Worm (Caenorhabditis elegans): ENCODE results near the gene pqn-62.

The pqn-62 gene

DNA sequence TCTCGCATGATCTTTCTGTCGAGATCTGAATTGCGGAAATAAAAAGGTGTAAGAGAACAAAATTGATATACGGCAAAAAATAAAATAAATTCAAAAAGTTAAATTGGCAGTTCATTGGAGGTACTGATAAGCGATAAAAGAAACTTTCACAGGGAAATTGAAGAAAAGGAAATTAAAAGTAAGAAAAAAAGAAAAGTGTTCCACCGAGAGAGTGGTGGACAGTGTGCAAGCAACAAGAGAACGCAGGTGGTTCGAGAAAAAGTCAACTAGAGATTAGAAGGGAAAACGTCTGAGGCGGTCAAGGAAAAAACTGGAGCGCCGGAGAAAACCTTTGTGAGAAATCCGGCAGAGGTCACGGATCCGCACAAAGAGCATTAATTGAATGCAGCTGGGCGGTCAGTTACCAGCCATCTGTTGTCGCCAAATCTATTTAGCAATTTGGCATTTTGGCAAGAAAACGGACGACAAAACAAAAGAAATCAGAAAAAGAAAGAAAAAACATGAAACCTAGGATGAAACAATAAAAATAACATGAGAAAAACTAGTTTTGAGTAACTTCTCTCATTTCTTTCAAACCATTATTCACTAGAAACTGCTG is 47.6 kb downstream of the pqn-62 start, which contains the start of gene mtm-5 (continued):
- no peak for TF ChIP-seq lim-7 (GFP tag; IDR thresholded peaks at IDR 0.05)
- TF ChIP-seq hif-1 (tag; optimal IDR thresholded peaks at IDR 0.05) = no peak
- TF ChIP-seq mdt-29 (GFP tag; IDR thresholded peaks at IDR 0.05) = no peak
- no peak for TF ChIP-seq saeg-2 (GFP tag; IDR thresholded peaks at IDR 0.05)
- no peak for TF ChIP-seq ctbp-1 (GFP tag; IDR thresholded peaks at IDR 0.05)
- no peak for TF ChIP-seq daf-8 (GFP tag; IDR thresholded peaks at IDR 0.05)
- TF ChIP-seq lin-29 (GFP tag; IDR thresholded peaks at IDR 0.05) = no peak
- TF ChIP-seq ama-1 (optimal IDR thresholded peaks at IDR 0.05) = no peak
- TF ChIP-seq aha-1 (tag) = no peak
- TF ChIP-seq lin-1 (GFP tag; IDR thresholded peaks at IDR 0.05) = peak; percentile 14; the same call in 1 of the 2 replicates
- TF ChIP-seq nhr-10 (tag; optimal IDR thresholded peaks at IDR 0.05) = no peak
- peak; percentile 32 for TF ChIP-seq mes-2 (tag; optimal IDR thresholded peaks at IDR 0.05; ENCODE audit: poor library complexity, severe bottlenecking)
- TF ChIP-seq ceh-82 (tag; optimal IDR thresholded peaks at IDR 0.05) = no peak
- no peak for TF ChIP-seq dmd-8 (GFP tag; IDR thresholded peaks at IDR 0.05)
- TF ChIP-seq zfp-3 (GFP tag; conservative IDR thresholded peaks at IDR 0.05) = no peak
- TF ChIP-seq lin-15B (tag; optimal IDR thresholded peaks at IDR 0.05) = no peak
- TF ChIP-seq mxl-2 (GFP tag; conservative IDR thresholded peaks at IDR 0.05) = no peak
- no peak for TF ChIP-seq dmd-9 (GFP tag; IDR thresholded peaks at IDR 0.05)
- no peak for TF ChIP-seq spr-3 (GFP tag; optimal IDR thresholded peaks at IDR 0.05)
- no peak for TF ChIP-seq spr-1 (tag; optimal IDR thresholded peaks at IDR 0.05)

DNA sequence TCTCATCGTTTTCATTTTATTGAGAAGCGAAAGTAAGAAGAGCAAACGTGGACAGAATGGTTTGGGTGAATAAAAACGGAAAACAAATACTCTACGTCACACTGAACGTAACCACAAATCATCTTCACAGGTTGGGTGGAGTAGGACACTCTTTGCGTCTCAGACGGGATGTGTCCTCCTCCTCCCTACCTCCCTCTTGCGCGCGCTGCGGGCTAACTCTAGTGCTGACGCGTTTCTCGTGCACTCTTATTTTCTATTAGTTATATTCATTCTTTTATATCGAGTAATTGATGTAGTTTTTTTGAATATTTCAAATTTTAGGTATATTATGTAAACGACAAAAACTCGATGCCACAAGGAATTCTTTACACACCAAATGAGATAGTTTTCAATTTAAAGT is 48.1 kb downstream of the pqn-62 start, which contains the start of gene Y34B4A.7:
Y34B4A.7 (plus strand) TSS at position 297 of the 400 bp plus-strand sequence.
- no peak for TF ChIP-seq Y105C5A.15 (GFP tag; IDR thresholded peaks at IDR 0.05)
- TF ChIP-seq nhr-28 (tag; optimal IDR thresholded peaks at IDR 0.05) = peak; percentile 65
- TF ChIP-seq nhr-48 (tag; optimal IDR thresholded peaks at IDR 0.05) = peak; percentile 33
- TF ChIP-seq D1046.2 (GFP tag; IDR thresholded peaks at IDR 0.05) = no peak
- peak; percentile 38 for TF ChIP-seq lin-13 (GFP tag; optimal IDR thresholded peaks at IDR 0.05)
- TF ChIP-seq rbr-2 (tag; optimal IDR thresholded peaks at IDR 0.05) = peak; percentile 73
- peak; percentile 72 for TF ChIP-seq dve-1 (tag; optimal IDR thresholded peaks at IDR 0.05; ENCODE audit: insufficient read depth)
- TF ChIP-seq F37D6.2 (tag; optimal IDR thresholded peaks at IDR 0.05) = peak; percentile 22
- TF ChIP-seq mes-2 (tag; optimal IDR thresholded peaks at IDR 0.05; ENCODE audit: poor library complexity, severe bottlenecking) = peak; percentile 77
- TF ChIP-seq daf-16 (GFP tag; optimal IDR thresholded peaks at IDR 0.05) = peak in 1 of 2 experiments; percentile 15
- TF ChIP-seq daf-16 (tag; optimal IDR thresholded peaks at IDR 0.05) = peak; percentile 12
- TF ChIP-seq nhr-25 (tag; optimal IDR thresholded peaks at IDR 0.05; ENCODE audit: borderline replicate concordance, insufficient read depth) = no peak
- peak; percentile 65 for TF ChIP-seq dpl-1 (GFP tag; optimal IDR thresholded peaks at IDR 0.05)
- TF ChIP-seq tra-1 (GFP tag; IDR thresholded peaks at IDR 0.05) = 0 out of 2 replicates have a peak, but pooled peaks have one; percentile 26
- no peak for TF ChIP-seq nhr-10 (tag; optimal IDR thresholded peaks at IDR 0.05)
- no peak for TF ChIP-seq gei-8 (GFP tag; optimal IDR thresholded peaks at IDR 0.05)
- TF ChIP-seq mxl-3 (GFP tag; optimal IDR thresholded peaks at IDR 0.05) = peak; percentile 25
- TF ChIP-seq dmd-6 (GFP tag; IDR thresholded peaks at IDR 0.05) = peak; percentile 15; the same call in 1 of the 2 replicates
- 0 out of 2 replicates have a peak, but pooled peaks have one; percentile 26 for TF ChIP-seq lin-29 (GFP tag; IDR thresholded peaks at IDR 0.05)
- TF ChIP-seq ceh-32 (tag; optimal IDR thresholded peaks at IDR 0.05; ENCODE audit: poor library complexity) = peak; percentile 2
- peak; percentile 44 for TF ChIP-seq nhr-102 (tag; optimal IDR thresholded peaks at IDR 0.05)
- no peak for TF ChIP-seq zfp-2 (tag; optimal IDR thresholded peaks at IDR 0.05)
- TF ChIP-seq hlh-11 (tag; optimal IDR thresholded peaks at IDR 0.05) = peak; percentile 71
- peak; percentile 16 for TF ChIP-seq nhr-11 (tag; optimal IDR thresholded peaks at IDR 0.05)
- no peak for TF ChIP-seq duxl-1 (tag; optimal IDR thresholded peaks at IDR 0.05; ENCODE audit: poor library complexity)
- no peak for TF ChIP-seq Y5F2A.4 (GFP tag; optimal IDR thresholded peaks at IDR 0.05)
- TF ChIP-seq F10B5.3 (tag; optimal IDR thresholded peaks at IDR 0.05) = peak; percentile 18
- peak in 1 of 2 experiments; percentile 83 for TF ChIP-seq lsy-2 (tag; optimal IDR thresholded peaks at IDR 0.05)
- TF ChIP-seq hmg-1.1 (GFP tag; IDR thresholded peaks at IDR 0.05) = peak; percentile 67
- TF ChIP-seq zip-2 (tag; optimal IDR thresholded peaks at IDR 0.05) = peak; percentile 41
- peak; percentile 93 for TF ChIP-seq mep-1 (tag; optimal IDR thresholded peaks at IDR 0.05)
- TF ChIP-seq nhr-6 (tag; optimal IDR thresholded peaks at IDR 0.05) = peak; percentile 8
- peak in 1 of 2 experiments; percentile 14 for TF ChIP-seq hif-1 (tag; optimal IDR thresholded peaks at IDR 0.05)
